Worm (Caenorhabditis elegans) whole organism, L3 larva: ENCODE results near the gene ace-3.

ENCODE experiments used
- elt-1 ChIP-seq: fragments of 150-350 bp; optimal IDR thresholded peaks from 2 replicates; lab custom pipeline; 2014; ENCODE audit warnings: missing biosample characterization, missing genetic modification characterization
- lin-15B ChIP-seq: fragments of 150-350 bp; optimal IDR thresholded peaks from 2 replicates; lab custom pipeline; 2014; ENCODE audit warnings: missing biosample characterization, missing genetic modification characterization
- mdl-1 ChIP-seq: fragments of 150-350 bp; optimal IDR thresholded peaks from 2 replicates; lab custom pipeline; 2014; ENCODE audit warnings: missing biosample characterization, missing genetic modification characterization
- nhr-76 ChIP-seq: fragments of 150-350 bp; sonication (generic microtip); optimal IDR thresholded peaks from 5 replicates; lab custom pipeline; 2014; ENCODE audit warnings: missing biosample characterization, missing genetic modification characterization
- nhr-77 ChIP-seq: fragments of 150-350 bp; optimal IDR thresholded peaks from 2 replicates; lab custom pipeline; 2014; ENCODE audit warnings: missing biosample characterization, missing genetic modification characterization
- pha-4 ChIP-seq: fragments of 150-350 bp; optimal IDR thresholded peaks from 2 replicates; lab custom pipeline; 2014; ENCODE audit warnings: missing biosample characterization, missing genetic modification reagents, missing genetic modification characterization
- tbx-2 ChIP-seq: sonication (generic microtip); optimal IDR thresholded peaks from 2 replicates; lab custom pipeline; 2016; ENCODE audit warnings: mild to moderate bottlenecking, missing genetic modification characterization, missing compliant biosample characterization

- TF ChIP-seq tbx-2 (tag; lab: Kevin White, UChicago) (no peak), nhr-77 (tag; lab: Kevin White, UChicago) (no peak), nhr-76 (tag; lab: Kevin White, UChicago) (no peak), mdl-1 (tag; lab: Kevin White, UChicago) (no peak), lin-15B (no peak), elt-1 (tag; lab: Kevin White, UChicago) (no peak), pha-4 (tag; lab: Kevin White, UChicago) (no peak)
These were observed 51.3 kb downstream of the ace-3 start, which contains the start of gene Y54G11A.19 for ce11 chrII:14256779-14257178.
